Worm (Caenorhabditis elegans) whole organism, L4/young adult: ENCODE measurements around the gene srt-6.

Experiments used
- W03F9.2 ChIP-seq: fragments of 150-350 bp; optimal IDR thresholded peaks from 2 replicates; lab custom pipeline; 2014; ENCODE audit warnings: missing biosample characterization, missing genetic modification characterization
- him-1 ChIP-seq: sonication (generic microtip); optimal IDR thresholded peaks from 2 replicates; lab custom pipeline; 2016; ENCODE audit warnings: missing genotype, missing genetic modification reagents, missing genetic modification characterization, missing compliant biosample characterization

DNA sequence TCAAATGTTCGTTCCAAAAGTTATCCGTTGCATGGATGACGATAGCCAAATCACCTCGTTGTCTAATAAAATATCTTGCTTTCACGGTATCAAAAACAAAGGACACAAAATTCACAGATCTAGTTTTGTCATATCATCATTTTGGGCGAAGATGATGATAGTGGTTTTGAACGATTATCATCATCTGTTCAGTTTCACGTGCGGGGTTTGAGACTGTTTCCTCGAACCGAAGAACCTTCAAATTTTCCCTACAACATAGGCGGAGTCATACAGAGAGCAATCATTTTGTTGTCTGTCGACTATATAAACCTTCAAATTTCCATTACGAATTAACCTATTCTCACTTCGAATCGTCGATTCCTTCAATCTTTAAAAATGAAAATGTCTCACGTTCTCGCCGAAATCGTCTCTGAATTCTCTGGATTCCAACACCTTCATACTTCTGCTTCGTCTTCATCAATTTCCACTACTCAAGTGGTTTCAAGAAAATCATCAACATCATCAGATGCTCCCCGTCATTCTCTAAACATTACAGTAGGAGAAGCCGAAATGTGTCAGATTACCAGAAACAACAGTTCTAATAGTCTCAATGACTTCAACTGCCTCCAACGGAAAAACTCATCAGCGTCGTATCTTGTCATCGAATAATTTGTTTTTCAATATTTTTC, 4.6 kb upstream of the srt-6 start, which contains the start of gene F18E3.11:
- TF ChIP-seq him-1 = no peak
- TF ChIP-seq W03F9.2 (tag; lab: Kevin White, UChicago) = no peak
